Fruit fly (Drosophila melanogaster): ENCODE results near the gene Rga.

Rga gene

DNA sequence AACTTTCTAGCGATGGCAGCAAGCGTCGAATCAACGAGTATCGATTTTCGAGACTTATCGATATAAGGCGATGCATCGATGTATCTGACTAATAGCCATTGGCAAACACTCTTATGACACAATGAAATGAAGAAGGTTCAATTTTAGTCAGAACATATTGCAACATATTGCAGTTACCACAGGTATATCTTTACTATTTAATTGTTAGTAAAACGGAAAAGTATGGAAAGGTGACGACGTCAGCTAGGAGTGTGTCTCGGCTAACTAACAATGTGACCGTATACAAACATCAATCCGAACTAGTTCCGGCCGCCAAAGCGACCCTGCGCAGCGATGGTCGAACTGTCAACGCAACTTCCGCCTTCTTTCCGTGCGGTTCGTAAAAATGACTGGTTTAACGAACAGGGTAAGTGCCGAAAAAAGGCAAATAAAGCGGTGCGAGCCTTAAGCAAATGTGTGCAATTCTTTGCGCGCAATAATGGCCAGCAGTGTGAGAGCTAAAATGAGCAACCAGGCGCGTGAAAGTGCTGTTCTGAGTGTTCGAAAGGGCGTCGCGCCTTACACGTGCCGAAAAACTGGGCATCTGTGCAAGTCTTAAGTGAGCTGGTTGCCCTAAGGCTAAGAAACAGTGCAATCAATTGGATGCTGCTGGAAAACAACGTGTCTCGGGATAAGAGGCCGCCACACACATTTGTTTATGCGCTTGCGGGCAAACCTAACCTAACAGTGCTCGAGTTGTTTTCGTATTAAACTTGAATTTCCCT lies 11.4 kb upstream of the Rga start, which contains the start of the genes Dph4, Spec2 and RpL13A (continued):
- TF ChIP-seq toy (GFP tag; IDR thresholded peaks at IDR 0.05) (no peak), Chrac-16 (GFP tag; optimal IDR thresholded peaks at IDR 0.05) (peak; percentile 57), Myb (GFP tag; optimal IDR thresholded peaks at IDR 0.05) (peak; percentile 86), Doc2 (GFP tag; IDR thresholded peaks at IDR 0.05) (no peak), peb (GFP tag; IDR thresholded peaks at IDR 0.05) (no peak), CG6813 (GFP tag; optimal IDR thresholded peaks at IDR 0.05) (peak; percentile 95), CkIIα-i1 (GFP tag; IDR thresholded peaks at IDR 0.05) (no peak), CG4854 (GFP tag; optimal IDR thresholded peaks at IDR 0.05) (peak; percentile 89), Taf1 (GFP tag; IDR thresholded peaks at IDR 0.05) (no peak), CG10431 (GFP tag; optimal IDR thresholded peaks at IDR 0.05) (peak; percentile 92), klu (GFP tag; IDR thresholded peaks at IDR 0.05) (no peak), sisA (GFP tag; IDR thresholded peaks at IDR 0.05) (no peak), Antp (GFP tag; optimal IDR thresholded peaks at IDR 0.05) (peak; percentile 75), CG15269 (tag; optimal IDR thresholded peaks at IDR 0.05) (peak; percentile 82), crol (GFP tag; IDR thresholded peaks at IDR 0.05) (no peak), CrebB (tag; optimal IDR thresholded peaks at IDR 0.05) (peak; percentile 95), run (tag; optimal IDR thresholded peaks at IDR 0.05) (peak; percentile 75), dmrt11E (tag; optimal IDR thresholded peaks at IDR 0.05) (peak; percentile 84), Nf-YB (GFP tag; optimal IDR thresholded peaks at IDR 0.05) (peak; percentile 80), CG12391 (tag; optimal IDR thresholded peaks at IDR 0.05) (peak; percentile 91), gt (GFP tag; IDR thresholded peaks at IDR 0.05) (no peak), nom (GFP tag; optimal IDR thresholded peaks at IDR 0.05) (peak; percentile 90), CG15011 (GFP tag; optimal IDR thresholded peaks at IDR 0.05) (peak; percentile 91), CG4404 (GFP tag; IDR thresholded peaks at IDR 0.05) (no peak), pho (GFP tag; optimal IDR thresholded peaks at IDR 0.05) (peak; percentile 93), bcd (GFP tag; optimal IDR thresholded peaks at IDR 0.05) (peak; percentile 96), org-1 (GFP tag; optimal IDR thresholded peaks at IDR 0.05) (peak; percentile 92), inv (GFP tag; IDR thresholded peaks at IDR 0.05; ENCODE audit: partially characterized antibody) (no peak), nmo (GFP tag; optimal IDR thresholded peaks at IDR 0.05) (peak; percentile 86), chif (GFP tag; optimal IDR thresholded peaks at IDR 0.05) (peak; percentile 77 to 94), tin (GFP tag; optimal IDR thresholded peaks at IDR 0.05) (peak; percentile 85), Gug (GFP tag; IDR thresholded peaks at IDR 0.05) (no peak), CG18262 (tag; optimal IDR thresholded peaks at IDR 0.05) (peak; percentile 82), vnd (GFP tag; IDR thresholded peaks at IDR 0.05; ENCODE audit: partially characterized antibody) (no peak), dan (GFP tag; IDR thresholded peaks at IDR 0.05) (no peak), CG13624 (GFP tag; optimal IDR thresholded peaks at IDR 0.05) (peak; percentile 95), fd64A (GFP tag; optimal IDR thresholded peaks at IDR 0.05) (peak; percentile 95), CG9215 (GFP tag; IDR thresholded peaks at IDR 0.05) (no peak), Rfx (GFP tag; IDR thresholded peaks at IDR 0.05) (no peak), CG10321 (GFP tag; IDR thresholded peaks at IDR 0.05) (no peak), Nf-YC (tag; optimal IDR thresholded peaks at IDR 0.05) (peak; percentile 83), zfh1 (GFP tag; IDR thresholded peaks at IDR 0.05) (no peak), CG15479 (GFP tag; optimal IDR thresholded peaks at IDR 0.05) (peak; percentile 82), Deaf1 (tag; optimal IDR thresholded peaks at IDR 0.05) (peak; percentile 69), Doc3 (GFP tag; IDR thresholded peaks at IDR 0.05; ENCODE audit: partially characterized antibody) (no peak), Dp (GFP tag; optimal IDR thresholded peaks at IDR 0.05) (peak; percentile 69), gem (tag; optimal IDR thresholded peaks at IDR 0.05) (peak; percentile 72), gce (GFP tag; IDR thresholded peaks at IDR 0.05) (no peak), ap (GFP tag; IDR thresholded peaks at IDR 0.05) (no peak), lilli (GFP tag; optimal IDR thresholded peaks at IDR 0.05) (peak; percentile 87)

Data from whole organism, embryonic.